Fruit fly (Drosophila melanogaster) whole organism, embryonic: ENCODE measurements around the gene NfI.

ENCODE experiments used
- Antp ChIP-seq: fragments of 200-800 bp; sonication (Bioruptor generic); optimal IDR thresholded peaks from 3 replicates; lab custom pipeline; 2016; ENCODE audit warnings: missing biosample characterization, missing genetic modification characterization
- Asciz ChIP-seq: fragments of 200-800 bp; sonication (Bioruptor generic); optimal IDR thresholded peaks from 2 replicates; lab custom pipeline; 2017; ENCODE audit warnings: missing biosample characterization, mild to moderate bottlenecking, missing genetic modification characterization, missing genetic modification reagents
- Bteb2 ChIP-seq: fragments of 200-800 bp; sonication (Bioruptor generic); optimal IDR thresholded peaks from 2 replicates; lab custom pipeline; 2016; ENCODE audit warnings: missing biosample characterization, missing genetic modification characterization
- C15 ChIP-seq: fragments of 200-800 bp; sonication (Bioruptor generic); IDR thresholded peaks from 3 replicates; pipeline ENCODE4 v1.3.6; 2022; ENCODE audit warnings: missing biosample characterization, missing genetic modification characterization
- CG10274 ChIP-seq: fragments of 200-800 bp; sonication (Bioruptor generic); optimal IDR thresholded peaks from 3 replicates; lab custom pipeline; 2017; ENCODE audit warnings: missing biosample characterization, mild to moderate bottlenecking, missing genetic modification characterization
- CG10366 ChIP-seq: fragments of 200-800 bp; sonication (Bioruptor generic); IDR thresholded peaks from 2 replicates; pipeline ENCODE4 v1.3.6; 2022; ENCODE audit warnings: missing biosample characterization, missing genetic modification characterization
- CG11093 ChIP-seq: fragments of 200-800 bp; sonication (Bioruptor generic); IDR thresholded peaks from 3 replicates; pipeline ENCODE4 v1.3.6; 2022; ENCODE audit warnings: missing biosample characterization, missing genetic modification characterization
- CG13287 ChIP-seq: fragments of 200-800 bp; sonication (Bioruptor generic); IDR thresholded peaks from 2 replicates; pipeline ENCODE4 v1.3.6; 2022; ENCODE audit warnings: missing biosample characterization, missing genetic modification characterization; ENCODE audit not compliant: partially characterized antibody
- CG13894 ChIP-seq: fragments of 200-800 bp; sonication (Bioruptor generic); optimal IDR thresholded peaks from 3 replicates; lab custom pipeline; 2018; ENCODE audit warnings: missing biosample characterization, mild to moderate bottlenecking, missing genetic modification characterization, moderate library complexity
- CG16815 ChIP-seq: fragments of 200-800 bp; sonication (Bioruptor generic); optimal IDR thresholded peaks from 3 replicates; lab custom pipeline; 2017; ENCODE audit warnings: missing biosample characterization, mild to moderate bottlenecking, missing genetic modification characterization
- CG17802 ChIP-seq: fragments of 200-800 bp; sonication (Bioruptor generic); optimal IDR thresholded peaks from 2 replicates; lab custom pipeline; 2018; ENCODE audit warnings: missing biosample characterization, mild to moderate bottlenecking, missing genetic modification characterization, moderate library complexity
- CG1792 ChIP-seq: fragments of 200-800 bp; sonication (Bioruptor generic); optimal IDR thresholded peaks from 2 replicates; lab custom pipeline; 2016; ENCODE audit warnings: missing biosample characterization, missing genetic modification characterization
- CG18262 ChIP-seq: fragments of 200-800 bp; optimal IDR thresholded peaks from 3 replicates; lab custom pipeline; 2019; ENCODE audit warnings: missing biosample characterization, mild to moderate bottlenecking, missing genetic modification characterization, moderate library complexity
- CG18476 ChIP-seq: fragments of 200-800 bp; sonication (Bioruptor generic); optimal IDR thresholded peaks from 2 replicates; lab custom pipeline; 2016; ENCODE audit warnings: missing biosample characterization, mild to moderate bottlenecking, missing genetic modification characterization
- CG30020 ChIP-seq: fragments of 200-800 bp; optimal IDR thresholded peaks from 2 replicates; lab custom pipeline; 2019; ENCODE audit warnings: missing biosample characterization, mild to moderate bottlenecking, missing genetic modification characterization, moderate library complexity
- CG31388 ChIP-seq: fragments of 200-800 bp; sonication (Bioruptor generic); optimal IDR thresholded peaks from 2 replicates; lab custom pipeline; 2016; ENCODE audit warnings: missing biosample characterization, missing genetic modification characterization
- CG3838 ChIP-seq: fragments of 200-800 bp; sonication (Bioruptor generic); optimal IDR thresholded peaks from 3 replicates; lab custom pipeline; 2016; ENCODE audit warnings: missing biosample characterization, missing genetic modification characterization
- CG4328 ChIP-seq: fragments of 200-800 bp; sonication (Bioruptor generic); optimal IDR thresholded peaks from 3 replicates; lab custom pipeline; 2017; ENCODE audit warnings: missing biosample characterization, missing genetic modification reagents, missing genetic modification characterization
- CG4820 ChIP-seq: fragments of 200-800 bp; sonication (Bioruptor generic); optimal IDR thresholded peaks from 3 replicates; lab custom pipeline; 2016; ENCODE audit warnings: missing biosample characterization, missing genetic modification characterization
- CG7987 ChIP-seq: fragments of 200-800 bp; sonication (Bioruptor generic); optimal IDR thresholded peaks from 2 replicates; lab custom pipeline; 2018; ENCODE audit warnings: missing biosample characterization, mild to moderate bottlenecking, missing genetic modification characterization, moderate library complexity
- CG8944 ChIP-seq: fragments of 200-800 bp; sonication (Bioruptor generic); optimal IDR thresholded peaks from 3 replicates; lab custom pipeline; 2016; ENCODE audit warnings: missing biosample characterization, missing genetic modification characterization
- D ChIP-seq, 2 experiments: fragments of 200-800 bp in 1 of 2; fragments of >200 bp in 1 of 2; sonication (Bioruptor generic) in 1 of 2; optimal IDR thresholded peaks; 2 replicates in 1 of 2; 3 replicates in 1 of 2; lab custom pipeline; 2017; ENCODE audit warnings: mild to moderate bottlenecking in 1 of 2, missing biosample characterization in 1 of 2, missing genetic modification characterization in 1 of 2, missing genetic modification reagents in 1 of 2
- Gsc ChIP-seq: fragments of 200-800 bp; sonication (Bioruptor generic); IDR thresholded peaks from 2 replicates; pipeline ENCODE4 v1.3.6; 2022; ENCODE audit warnings: missing biosample characterization, missing genetic modification characterization
- H15 ChIP-seq: fragments of 200-800 bp; sonication (Bioruptor generic); IDR thresholded peaks from 3 replicates; pipeline ENCODE4 v1.3.6; 2022; ENCODE audit warnings: missing biosample characterization, missing genetic modification characterization
- HmgD ChIP-seq: fragments of 200-800 bp; sonication (Bioruptor generic); optimal IDR thresholded peaks from 3 replicates; lab custom pipeline; 2016; ENCODE audit warnings: missing biosample characterization, missing genetic modification characterization
- Hmx ChIP-seq: fragments of 200-800 bp; sonication (Bioruptor generic); optimal IDR thresholded peaks from 2 replicates; lab custom pipeline; 2016; ENCODE audit warnings: missing biosample characterization, missing genetic modification characterization
- Max ChIP-seq: fragments of 200-800 bp; sonication (Bioruptor generic); optimal IDR thresholded peaks from 2 replicates; lab custom pipeline; 2016; ENCODE audit warnings: missing biosample characterization, mild to moderate bottlenecking, missing genetic modification characterization
- NC2β ChIP-seq: fragments of 200-800 bp; sonication (Bioruptor generic); optimal IDR thresholded peaks from 2 replicates; lab custom pipeline; 2016; ENCODE audit warnings: missing biosample characterization, missing genetic modification characterization
- Nf-YC ChIP-seq: fragments of 200-800 bp; optimal IDR thresholded peaks from 3 replicates; lab custom pipeline; 2019; ENCODE audit warnings: missing biosample characterization, mild to moderate bottlenecking, missing genetic modification characterization, moderate library complexity
- Opbp ChIP-seq: fragments of 200-800 bp; sonication (Bioruptor generic); IDR thresholded peaks from 3 replicates; pipeline ENCODE4 v1.3.6; 2022; ENCODE audit warnings: missing biosample characterization, missing genetic modification characterization; ENCODE audit not compliant: partially characterized antibody
- Poxn ChIP-seq: fragments of 200-800 bp; sonication (Bioruptor generic); IDR thresholded peaks from 2 replicates; pipeline ENCODE4 v1.3.6; 2022; ENCODE audit warnings: missing biosample characterization, missing genetic modification characterization
- Xrp1 ChIP-seq: fragments of 200-800 bp; sonication (Bioruptor generic); IDR thresholded peaks from 2 replicates; pipeline ENCODE4 v1.3.6; 2022; ENCODE audit warnings: missing biosample characterization, missing genetic modification characterization
- ab ChIP-seq: fragments of 200-800 bp; sonication (Bioruptor generic); optimal IDR thresholded peaks from 2 replicates; lab custom pipeline; 2016; ENCODE audit warnings: missing biosample characterization, missing genetic modification characterization
- ase ChIP-seq: fragments of 200-800 bp; sonication (Bioruptor generic); IDR thresholded peaks from 3 replicates; pipeline ENCODE4 v1.3.6; 2022; ENCODE audit warnings: missing biosample characterization, missing genetic modification characterization
- bsh ChIP-seq, 2 experiments: fragments of 200-800 bp; sonication (Bioruptor generic); optimal IDR thresholded peaks; 2 replicates each; lab custom pipeline; 2017 to 2018; ENCODE audit warnings: mild to moderate bottlenecking in 2 of 2, missing biosample characterization in 2 of 2, missing genetic modification characterization in 2 of 2, moderate library complexity in 1 of 2
- cg ChIP-seq: fragments of 200-800 bp; sonication (Bioruptor generic); optimal IDR thresholded peaks from 3 replicates; lab custom pipeline; 2019; ENCODE audit warnings: missing biosample characterization, mild to moderate bottlenecking, missing genetic modification characterization, moderate library complexity
- dm ChIP-seq: fragments of 200-800 bp; sonication (Bioruptor generic); optimal IDR thresholded peaks from 3 replicates; lab custom pipeline; 2016; ENCODE audit warnings: missing biosample characterization, missing genetic modification characterization
- dmrt11E ChIP-seq: fragments of 200-800 bp; sonication (Bioruptor generic); optimal IDR thresholded peaks from 3 replicates; lab custom pipeline; 2018; ENCODE audit warnings: missing biosample characterization, mild to moderate bottlenecking, missing genetic modification characterization, moderate library complexity
- fd102C ChIP-seq: fragments of 200-800 bp; sonication (Bioruptor generic); optimal IDR thresholded peaks from 2 replicates; lab custom pipeline; 2018; ENCODE audit warnings: missing biosample characterization, mild to moderate bottlenecking, missing genetic modification characterization, moderate library complexity
- gce ChIP-seq: fragments of 200-800 bp; sonication (Bioruptor generic); IDR thresholded peaks from 3 replicates; pipeline ENCODE4 v1.3.6; 2022; ENCODE audit warnings: missing biosample characterization, missing genetic modification characterization
- gcm ChIP-seq: fragments of 200-800 bp; sonication (Bioruptor generic); optimal IDR thresholded peaks from 2 replicates; lab custom pipeline; 2019; ENCODE audit warnings: missing biosample characterization, mild to moderate bottlenecking, missing genetic modification characterization, moderate library complexity
- nau ChIP-seq: fragments of 200-800 bp; sonication (Bioruptor generic); optimal IDR thresholded peaks from 3 replicates; lab custom pipeline; 2017; ENCODE audit warnings: missing biosample characterization, mild to moderate bottlenecking, missing genetic modification characterization, missing genetic modification reagents
- nerfin-1 ChIP-seq: fragments of 200-800 bp; sonication (Bioruptor generic); optimal IDR thresholded peaks from 3 replicates; lab custom pipeline; 2019; ENCODE audit warnings: missing biosample characterization, mild to moderate bottlenecking, missing genetic modification characterization, moderate library complexity
- nerfin-2 ChIP-seq: fragments of 200-800 bp; sonication (Bioruptor generic); IDR thresholded peaks from 2 replicates; pipeline ENCODE4 v1.3.6; 2022; ENCODE audit warnings: missing biosample characterization, missing genetic modification characterization; ENCODE audit not compliant: partially characterized antibody
- pita ChIP-seq: fragments of 200-800 bp; sonication (Bioruptor generic); optimal IDR thresholded peaks from 2 replicates; lab custom pipeline; 2017; ENCODE audit warnings: missing biosample characterization, mild to moderate bottlenecking, missing genetic modification characterization
- pros ChIP-seq: fragments of 200-800 bp; sonication (Bioruptor generic); optimal IDR thresholded peaks from 3 replicates; lab custom pipeline; 2019; ENCODE audit warnings: missing biosample characterization, mild to moderate bottlenecking, missing genetic modification characterization, moderate library complexity
- ssp ChIP-seq: fragments of 200-800 bp; sonication (Bioruptor generic); IDR thresholded peaks from 2 replicates; pipeline ENCODE4 v1.3.6; 2022; ENCODE audit warnings: missing biosample characterization, missing genetic modification characterization
- toy ChIP-seq: fragments of 200-800 bp; sonication (Bioruptor generic); IDR thresholded peaks from 2 replicates; pipeline ENCODE4 v1.3.6; 2022; ENCODE audit warnings: missing biosample characterization, missing genetic modification characterization
- vnd ChIP-seq: fragments of 200-800 bp; sonication (Bioruptor generic); IDR thresholded peaks from 3 replicates; pipeline ENCODE4 v1.3.6; 2022; ENCODE audit warnings: missing biosample characterization, missing genetic modification characterization; ENCODE audit not compliant: partially characterized antibody
- wek ChIP-seq: fragments of 200-800 bp; sonication (Bioruptor generic); optimal IDR thresholded peaks from 3 replicates; lab custom pipeline; 2018; ENCODE audit warnings: missing biosample characterization, mild to moderate bottlenecking, missing genetic modification characterization, moderate library complexity
- yki ChIP-seq: fragments of >200 bp; optimal IDR thresholded peaks from 3 replicates; lab custom pipeline; 2018

NfI gene

DNA sequence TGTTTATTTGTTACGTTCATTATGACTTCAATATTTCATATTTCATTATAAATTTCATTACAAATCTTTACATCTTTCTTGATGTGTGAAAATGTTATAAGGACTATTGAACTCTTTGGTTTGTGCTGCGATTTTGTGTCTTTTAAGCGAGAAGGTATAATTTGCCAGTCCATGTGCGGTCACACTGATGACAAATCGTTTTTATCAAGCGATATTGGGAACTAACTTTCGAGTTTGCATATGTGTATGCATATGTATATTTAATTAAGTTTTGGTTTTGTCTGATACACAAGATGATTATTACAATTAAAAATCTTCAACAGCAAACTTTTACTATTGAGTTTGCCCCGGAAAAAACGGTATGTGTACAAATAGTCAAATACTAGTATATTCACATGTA is 31.8 kb upstream of the NfI start, which contains the start of gene Rad23 (continued):
- TF ChIP-seq CG8944 (GFP tag; lab: Kevin White, UChicago) = no peak
- TF ChIP-seq CG18262 (tag; lab: Kevin White, UChicago) = peak; percentile 12
- no peak for TF ChIP-seq vnd (GFP tag; lab: Robert Waterston, UW)
- TF ChIP-seq Gsc (GFP tag; lab: Robert Waterston, UW) = no peak
- no peak for TF ChIP-seq D (optimal IDR thresholded peaks at IDR 0.05; lab: Kevin White, UChicago)
- TF ChIP-seq D (GFP tag; optimal IDR thresholded peaks at IDR 0.05; lab: Kevin White, UChicago) = no peak
- TF ChIP-seq pita = no peak
- TF ChIP-seq Poxn = no peak
- no peak for TF ChIP-seq CG16815 (GFP tag; lab: Kevin White, UChicago)
- TF ChIP-seq pros (GFP tag; lab: Kevin White, UChicago) = no peak
- peak; percentile 98 for TF ChIP-seq CG17802 (tag; lab: Kevin White, UChicago)
- TF ChIP-seq CG18476 (GFP tag; lab: Kevin White, UChicago) = no peak
- TF ChIP-seq Opbp = no peak
- TF ChIP-seq CG11093 (GFP tag; lab: Robert Waterston, UW) = no peak
- TF ChIP-seq fd102C = no peak
- no peak for TF ChIP-seq gcm
- peak; percentile 99 for TF ChIP-seq CG30020 (tag; lab: Kevin White, UChicago)
- TF ChIP-seq CG13894 = peak; percentile 66
- TF ChIP-seq dm (GFP tag; lab: Kevin White, UChicago) = no peak
- no peak for TF ChIP-seq Max (GFP tag; lab: Kevin White, UChicago)
- TF ChIP-seq ab (GFP tag; lab: Kevin White, UChicago) = no peak
- TF ChIP-seq Asciz (GFP tag; lab: Kevin White, UChicago) = no peak
- peak; percentile 71 for TF ChIP-seq cg (GFP tag; lab: Kevin White, UChicago)
- no peak for TF ChIP-seq nerfin-2
- TF ChIP-seq C15 (GFP tag; lab: Robert Waterston, UW) = no peak
- no peak for TF ChIP-seq ase
- no peak for TF ChIP-seq wek (GFP tag; lab: Kevin White, UChicago)
- no peak for TF ChIP-seq CG3838 (GFP tag; lab: Kevin White, UChicago)
- no peak for TF ChIP-seq CG10366 (GFP tag; lab: Robert Waterston, UW)
- no peak; the same call in 1 of the 2 replicates for TF ChIP-seq CG13287
- TF ChIP-seq ssp = peak; percentile 99
- TF ChIP-seq CG10274 (GFP tag; lab: Kevin White, UChicago) = no peak
- no peak for TF ChIP-seq HmgD (GFP tag; lab: Kevin White, UChicago)
- TF ChIP-seq Bteb2 (GFP tag; lab: Kevin White, UChicago) = no peak
- no peak for TF ChIP-seq yki (lab: Kevin White, UChicago)
- no peak for TF ChIP-seq Antp (GFP tag; lab: Kevin White, UChicago)
- no peak for TF ChIP-seq CG4820 (GFP tag; lab: Kevin White, UChicago)
- no peak for TF ChIP-seq CG7987 (GFP tag; lab: Kevin White, UChicago)
- TF ChIP-seq CG31388 (GFP tag; lab: Kevin White, UChicago) = no peak
- TF ChIP-seq CG4328 (GFP tag; lab: Kevin White, UChicago) = no peak
- TF ChIP-seq Nf-YC (tag; lab: Kevin White, UChicago) = peak; percentile 36
- TF ChIP-seq NC2β (GFP tag; lab: Kevin White, UChicago) = peak; percentile 7
- no peak for TF ChIP-seq toy (GFP tag; lab: Robert Waterston, UW)
- no peak for TF ChIP-seq H15 (GFP tag; lab: Robert Waterston, UW)
- no peak for TF ChIP-seq gce (GFP tag; lab: Robert Waterston, UW)
- no peak for TF ChIP-seq Hmx (GFP tag; lab: Kevin White, UChicago)
- no peak for TF ChIP-seq CG1792 (GFP tag; lab: Kevin White, UChicago)
- no peak for TF ChIP-seq nerfin-1 (tag; lab: Kevin White, UChicago)
- no peak for TF ChIP-seq bsh (GFP tag; optimal IDR thresholded peaks at IDR 0.05; lab: Kevin White, UChicago)
- peak; percentile 39 for TF ChIP-seq dmrt11E (tag; lab: Kevin White, UChicago)
- no peak for TF ChIP-seq Xrp1 (GFP tag; lab: Robert Waterston, UW)
- no peak for TF ChIP-seq nau (GFP tag; lab: Kevin White, UChicago)
